Fruit fly (Drosophila melanogaster): ENCODE data around the gene CG15533.

CG15533 gene

DNA sequence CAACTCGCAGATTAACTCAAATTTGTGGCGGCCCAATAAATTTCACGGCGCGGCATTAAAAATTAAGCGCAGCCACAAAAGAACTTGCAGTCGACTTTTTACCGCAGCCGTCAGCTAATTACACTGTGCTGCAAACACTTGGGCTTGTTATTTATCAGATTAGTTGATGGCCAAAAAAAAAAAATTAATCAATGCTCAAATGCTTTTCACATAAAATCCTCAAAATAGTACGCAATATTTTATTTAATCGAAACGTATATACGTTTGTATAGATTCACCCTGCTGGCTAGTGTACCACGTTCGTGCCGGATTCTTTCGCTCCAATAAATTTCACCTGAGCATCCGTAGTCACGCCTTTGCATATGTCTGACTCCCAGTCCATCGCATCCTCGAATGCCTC, 14.8 kb upstream of the CG15533 start (continued):
- TF ChIP-seq sqz (GFP tag; optimal IDR thresholded peaks at IDR 0.05) = no peak
- peak; percentile 38; the same call in 1 of the 2 replicates for TF ChIP-seq Ada2b (GFP tag; IDR thresholded peaks at IDR 0.05)
- peak; percentile 71; the same call in 2 of the 3 replicates for TF ChIP-seq otp (GFP tag; IDR thresholded peaks at IDR 0.05)
- TF ChIP-seq ac (GFP tag; optimal IDR thresholded peaks at IDR 0.05) = no peak
- no peak for TF ChIP-seq Rx (GFP tag; IDR thresholded peaks at IDR 0.05)
- TF ChIP-seq ewg (GFP tag; optimal IDR thresholded peaks at IDR 0.05) = peak; percentile 43
- TF ChIP-seq CG17912 (GFP tag; optimal IDR thresholded peaks at IDR 0.05) = no peak
- peak; percentile 37 for TF ChIP-seq Six4 (GFP tag; optimal IDR thresholded peaks at IDR 0.05)
- TF ChIP-seq salm (tag; optimal IDR thresholded peaks at IDR 0.05) = no peak
- peak; percentile 78 for TF ChIP-seq Xrp1 (GFP tag; IDR thresholded peaks at IDR 0.05)
- TF ChIP-seq CG18619 (GFP tag; optimal IDR thresholded peaks at IDR 0.05) = peak; percentile 10
- peak; percentile 40 for TF ChIP-seq CG7556 (GFP tag; optimal IDR thresholded peaks at IDR 0.05)
- TF ChIP-seq slp2 (GFP tag; optimal IDR thresholded peaks at IDR 0.05) = no peak
- TF ChIP-seq Lim3 (GFP tag; IDR thresholded peaks at IDR 0.05) = no peak
- TF ChIP-seq ken (GFP tag; IDR thresholded peaks at IDR 0.05) = 0 out of 3 replicates have a peak, but pooled peaks have one; percentile 55
- no peak for TF ChIP-seq CG13894 (tag; optimal IDR thresholded peaks at IDR 0.05)
- no peak for TF ChIP-seq Ets65A (GFP tag)
- TF ChIP-seq Myb (GFP tag; optimal IDR thresholded peaks at IDR 0.05) = peak; percentile 21
- TF ChIP-seq CG8944 (GFP tag; optimal IDR thresholded peaks at IDR 0.05) = peak; percentile 39
- peak; percentile 65 for TF ChIP-seq CG7839 (tag; optimal IDR thresholded peaks at IDR 0.05)
- 0 out of 2 replicates have a peak, but pooled peaks have one; percentile 9 for TF ChIP-seq ssp (GFP tag; IDR thresholded peaks at IDR 0.05)
- TF ChIP-seq CG12071 (GFP tag; optimal IDR thresholded peaks at IDR 0.05) = peak; percentile 40
- peak; percentile 70 for TF ChIP-seq CG6689 (GFP tag; IDR thresholded peaks at IDR 0.05)
- TF ChIP-seq CG10147 (GFP tag; optimal IDR thresholded peaks at IDR 0.05) = peak; percentile 9
- peak; percentile 63; the same call in 1 of the 2 replicates for TF ChIP-seq ranshi (GFP tag; IDR thresholded peaks at IDR 0.05)
- TF ChIP-seq ara (GFP tag; IDR thresholded peaks at IDR 0.05) = peak; percentile 81
- TF ChIP-seq CG2712 (tag; optimal IDR thresholded peaks at IDR 0.05) = peak; percentile 64
- TF ChIP-seq zen (tag; optimal IDR thresholded peaks at IDR 0.05) = peak; percentile 19
- TF ChIP-seq Aef1 (GFP tag; IDR thresholded peaks at IDR 0.05) = 0 out of 3 replicates have a peak, but pooled peaks have one; percentile 15
- no peak for TF ChIP-seq prd (optimal IDR thresholded peaks at IDR 0.05)
- no peak; the same call in 1 of the 3 replicates for TF ChIP-seq prd (GFP tag; IDR thresholded peaks at IDR 0.05)
- no peak for TF ChIP-seq cad (GFP tag; optimal IDR thresholded peaks at IDR 0.05)
- TF ChIP-seq CG1602 (GFP tag; optimal IDR thresholded peaks at IDR 0.05) = no peak
- TF ChIP-seq CG17802 (tag; optimal IDR thresholded peaks at IDR 0.05) = no peak
- peak; percentile 62 for TF ChIP-seq CG2678 (tag; optimal IDR thresholded peaks at IDR 0.05)
- no peak for TF ChIP-seq Dref (GFP tag; IDR thresholded peaks at IDR 0.05)
- TF ChIP-seq corto (GFP tag; optimal IDR thresholded peaks at IDR 0.05) = no peak
- TF ChIP-seq CG32767 (GFP tag; IDR thresholded peaks at IDR 0.05) = 0 out of 2 replicates have a peak, but pooled peaks have one; percentile 23
- TF ChIP-seq hkb (optimal IDR thresholded peaks at IDR 0.05) = no peak
- peak; percentile 74 for TF ChIP-seq hkb (GFP tag; IDR thresholded peaks at IDR 0.05)
- TF ChIP-seq CG2889 (GFP tag; IDR thresholded peaks at IDR 0.05) = peak; percentile 64; the same call in 2 of the 3 replicates
- TF ChIP-seq NFAT (GFP tag; IDR thresholded peaks at IDR 0.05) = 0 out of 2 replicates have a peak, but pooled peaks have one; percentile 29
- TF ChIP-seq zfh2 (GFP tag; optimal IDR thresholded peaks at IDR 0.05) = no peak
- TF ChIP-seq lilli (GFP tag; optimal IDR thresholded peaks at IDR 0.05) = no peak
- peak; percentile 53; the same call in 2 of the 3 replicates for TF ChIP-seq B-H1 (GFP tag; IDR thresholded peaks at IDR 0.05)
- TF ChIP-seq rib (GFP tag; IDR thresholded peaks at IDR 0.05) = no peak
- TF ChIP-seq Dad (GFP tag; optimal IDR thresholded peaks at IDR 0.05) = no peak
- TF ChIP-seq CG3726 (GFP tag; IDR thresholded peaks at IDR 0.05) = 0 out of 3 replicates have a peak, but pooled peaks have one; percentile 20
- TF ChIP-seq kay (GFP tag; optimal IDR thresholded peaks at IDR 0.05) = no peak
- TF ChIP-seq CG18599 (GFP tag; optimal IDR thresholded peaks at IDR 0.05) = peak; percentile 63
- no peak for TF ChIP-seq exex (tag; optimal IDR thresholded peaks at IDR 0.05)
- TF ChIP-seq Atf6 (GFP tag; IDR thresholded peaks at IDR 0.05) = peak; percentile 19; the same call in 1 of the 2 replicates

Data from whole organism, embryonic.